Worm (Caenorhabditis elegans) whole organism, midembryonic: ENCODE data around the gene F34D10.8.

ENCODE experiments used
- T22C8.4 ChIP-seq: fragments of 200-800 bp; sonication (Bioruptor generic); IDR thresholded peaks from 2 replicates; pipeline ENCODE4 v1.3.6; 2022; ENCODE audit warnings: missing genetic modification characterization, missing compliant biosample characterization
- cog-1 ChIP-seq: sonication (generic microtip); optimal IDR thresholded peaks from 2 replicates; lab custom pipeline; 2016; ENCODE audit warnings: missing genetic modification characterization, missing compliant biosample characterization
- flt-1 ChIP-seq: fragments of 200-800 bp; sonication (Bioruptor generic); IDR thresholded peaks from 2 replicates; pipeline ENCODE4 v1.3.6; 2022; ENCODE audit warnings: missing genetic modification characterization, missing compliant biosample characterization
- klf-2 ChIP-seq: fragments of 200-800 bp; sonication (Bioruptor generic); conservative IDR thresholded peaks from 2 replicates; pipeline ENCODE4 v1.3.6; 2022; ENCODE audit warnings: missing genetic modification reagents, missing genetic modification characterization, missing compliant biosample characterization
- med-1 ChIP-seq: sonication (generic microtip); optimal IDR thresholded peaks from 2 replicates; lab custom pipeline; 2017; ENCODE audit warnings: missing genetic modification characterization, mild to moderate bottlenecking, missing compliant biosample characterization, antibody characterized with exemption, missing genetic modification reagents; ENCODE audit not compliant: insufficient read depth
- ref-1 ChIP-seq: fragments of 200-800 bp; sonication (Bioruptor generic); conservative IDR thresholded peaks from 2 replicates; pipeline ENCODE4 v1.3.6; 2022; ENCODE audit warnings: missing genetic modification reagents, missing genetic modification characterization, missing compliant biosample characterization
- tab-1 ChIP-seq: fragments of 200-800 bp; sonication (Bioruptor generic); IDR thresholded peaks from 2 replicates; pipeline ENCODE4 v1.3.6; 2022; ENCODE audit warnings: missing genetic modification characterization, missing compliant biosample characterization
- ztf-23 ChIP-seq: fragments of 200-800 bp; sonication (Bioruptor generic); IDR thresholded peaks from 2 replicates; pipeline ENCODE4 v1.3.6; 2022; ENCODE audit warnings: missing genetic modification reagents, missing genetic modification characterization, missing compliant biosample characterization
- ztf-29 ChIP-seq: fragments of 200-800 bp; sonication (Bioruptor generic); IDR thresholded peaks from 2 replicates; pipeline ENCODE4 v1.3.6; 2022; ENCODE audit warnings: missing genetic modification reagents, missing genetic modification characterization, missing compliant biosample characterization

F34D10.8 gene

DNA sequence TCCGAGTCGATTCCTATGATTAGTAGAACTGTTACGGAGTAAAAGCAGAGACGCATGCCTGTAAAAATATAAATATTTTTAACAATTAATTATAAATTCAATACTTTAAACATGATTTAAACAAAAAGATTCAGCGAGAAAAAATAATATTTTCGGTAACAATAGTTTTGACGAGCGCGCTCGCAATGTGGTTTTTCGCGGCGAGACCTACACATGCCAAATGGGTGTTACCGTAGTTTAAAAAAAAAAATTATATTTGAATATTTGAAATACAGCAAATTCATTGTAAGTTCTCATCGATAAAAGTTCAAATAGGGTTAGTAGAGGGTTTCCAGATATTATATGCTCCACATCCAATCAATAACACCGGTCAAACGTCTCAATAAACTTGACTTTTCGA lies 4.1 kb upstream of the F34D10.8 start, which contains the start of gene gldi-5:
TSS of gene gldi-5 (minus strand) at position 58 of the 400 bp plus-strand sequence.
- TF ChIP-seq flt-1 (GFP tag; lab: Robert Waterston, UW), result no peak
- no peak for TF ChIP-seq ztf-29
- no peak for TF ChIP-seq ref-1
- TF ChIP-seq med-1 (GFP tag; lab: Kevin White, UChicago), result no peak

DNA sequence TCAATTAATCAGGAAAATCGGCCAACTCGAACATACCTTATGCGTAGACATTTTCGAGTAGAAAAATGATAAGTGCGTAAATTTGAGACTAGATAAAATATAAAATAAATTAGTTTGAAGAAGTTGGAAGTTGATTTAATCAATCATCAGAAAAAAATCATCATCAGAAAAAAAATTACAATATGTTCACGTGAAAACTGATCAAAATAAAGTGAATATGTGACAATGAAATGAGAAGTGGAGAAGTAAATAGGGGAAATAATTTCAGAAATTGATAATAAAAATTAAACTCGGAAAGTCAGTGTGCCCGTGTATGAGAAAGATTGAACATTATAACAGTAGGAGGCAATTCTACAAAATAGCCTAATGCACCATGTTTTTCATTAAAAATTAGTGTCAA lies 1.1 kb upstream of the F34D10.8 start, which contains the start of gene F34D10.9:
TSS of gene F34D10.9 (minus strand) at position 101 of the 400 bp plus-strand sequence.
- no peak for TF ChIP-seq med-1 (GFP tag; lab: Kevin White, UChicago)
- TF ChIP-seq ztf-23, result no peak
- TF ChIP-seq flt-1 (GFP tag; lab: Robert Waterston, UW), result no peak

DNA sequence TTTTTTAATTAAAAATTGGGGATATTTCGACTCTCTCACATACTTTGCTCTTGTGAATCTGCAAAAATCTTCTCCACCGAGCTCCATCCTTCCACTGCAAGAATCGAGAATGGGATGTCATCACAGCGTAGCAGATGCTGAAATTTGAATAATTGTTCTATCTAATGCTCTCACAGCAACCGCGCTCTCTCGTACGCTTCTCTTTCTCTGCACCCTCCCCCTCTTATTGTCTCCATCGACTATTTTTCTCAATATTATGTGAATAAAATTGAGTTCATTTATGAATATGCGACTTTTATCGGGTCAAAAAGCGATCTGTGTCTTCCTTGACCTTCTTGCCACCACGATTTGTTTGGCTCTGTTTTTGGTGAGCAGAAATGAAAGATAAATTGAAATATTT lies 3.4 kb downstream of the F34D10.8 start, which contains the start of gene F34D10.3:
TSS of gene F34D10.3 (plus strand) at position 249 of the 400 bp plus-strand sequence.
- no peak for TF ChIP-seq cog-1 (tag; lab: Kevin White, UChicago)
- no peak for TF ChIP-seq T22C8.4
- TF ChIP-seq tab-1 (GFP tag; lab: Robert Waterston, UW), result no peak
- TF ChIP-seq ref-1, result no peak
- no peak for TF ChIP-seq klf-2 (GFP tag; lab: Robert Waterston, UW)
- no peak for TF ChIP-seq ztf-23
- TF ChIP-seq ztf-29, result no peak
- TF ChIP-seq med-1 (GFP tag; lab: Kevin White, UChicago), result no peak
- TF ChIP-seq flt-1 (GFP tag; lab: Robert Waterston, UW), result no peak

DNA sequence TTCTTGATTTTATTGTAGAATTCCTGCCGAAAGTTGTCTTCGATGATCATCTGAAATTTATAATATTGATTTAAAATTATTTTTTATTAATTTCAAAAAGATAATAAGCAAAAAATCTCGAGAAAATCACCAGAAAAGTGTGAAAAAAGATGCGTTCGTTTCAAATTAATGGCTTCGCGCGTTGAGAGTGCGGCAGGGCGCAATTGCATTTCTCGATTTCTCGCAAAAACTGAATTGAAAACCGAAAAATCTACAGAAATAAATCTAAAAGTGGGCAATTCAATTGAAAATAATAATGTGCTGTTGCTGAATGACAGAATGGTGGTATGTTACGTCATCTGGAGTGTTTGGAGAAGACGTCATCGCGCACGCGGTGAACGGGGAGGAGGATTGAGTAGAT lies 4.4 kb downstream of the F34D10.8 start, which contains the start of gene evl-18:
TSS of gene evl-18 (minus strand) at position 50 of the 400 bp plus-strand sequence.
- TF ChIP-seq T22C8.4, result no peak
- no peak for TF ChIP-seq med-1 (GFP tag; lab: Kevin White, UChicago)
- no peak for TF ChIP-seq tab-1 (GFP tag; lab: Robert Waterston, UW)
- TF ChIP-seq cog-1 (tag; lab: Kevin White, UChicago), result no peak
- no peak for TF ChIP-seq klf-2 (GFP tag; lab: Robert Waterston, UW)
- TF ChIP-seq ztf-23, result no peak
- no peak for TF ChIP-seq flt-1 (GFP tag; lab: Robert Waterston, UW)
- no peak for TF ChIP-seq ref-1
- no peak for TF ChIP-seq ztf-29

DNA sequence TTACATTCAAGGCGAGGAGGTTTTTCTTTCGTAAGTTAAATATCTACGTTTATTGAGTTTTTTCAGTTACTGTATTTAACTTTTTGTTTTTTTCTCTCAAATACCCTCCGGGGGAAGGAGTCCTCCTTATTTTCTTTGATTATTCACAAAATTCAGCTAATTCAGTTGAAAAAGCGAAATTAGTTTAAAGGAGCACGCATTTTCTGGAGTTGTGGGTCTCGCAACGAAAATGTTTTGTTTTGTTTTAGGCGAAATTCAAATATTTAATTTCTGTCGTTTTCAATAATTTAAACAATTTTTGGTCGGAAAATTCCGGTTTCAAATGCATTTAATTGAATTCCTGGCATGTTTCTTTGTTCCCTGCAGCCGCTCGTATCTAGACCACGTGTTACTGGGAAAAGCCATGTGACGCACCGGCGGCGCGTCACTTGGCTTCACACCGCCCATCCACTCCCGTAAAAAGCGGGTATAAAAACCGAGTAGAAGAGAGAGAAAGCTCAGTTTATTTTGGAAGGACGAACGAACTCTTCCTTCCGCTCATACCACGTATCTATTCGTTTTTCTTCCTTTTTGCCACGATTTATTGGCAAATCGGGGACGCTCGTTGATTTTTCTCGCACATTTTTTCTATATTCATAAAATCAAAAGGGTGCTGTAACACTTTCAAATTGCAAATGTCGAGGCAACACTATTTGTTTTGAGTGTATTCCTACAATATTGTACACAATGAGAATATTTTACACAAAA lies 5.1 kb downstream of the F34D10.8 start:
- TF ChIP-seq flt-1 (GFP tag; lab: Robert Waterston, UW) (no peak), ztf-29 (no peak), ref-1 (no peak), T22C8.4 (no peak), cog-1 (tag; lab: Kevin White, UChicago) (no peak)

DNA sequence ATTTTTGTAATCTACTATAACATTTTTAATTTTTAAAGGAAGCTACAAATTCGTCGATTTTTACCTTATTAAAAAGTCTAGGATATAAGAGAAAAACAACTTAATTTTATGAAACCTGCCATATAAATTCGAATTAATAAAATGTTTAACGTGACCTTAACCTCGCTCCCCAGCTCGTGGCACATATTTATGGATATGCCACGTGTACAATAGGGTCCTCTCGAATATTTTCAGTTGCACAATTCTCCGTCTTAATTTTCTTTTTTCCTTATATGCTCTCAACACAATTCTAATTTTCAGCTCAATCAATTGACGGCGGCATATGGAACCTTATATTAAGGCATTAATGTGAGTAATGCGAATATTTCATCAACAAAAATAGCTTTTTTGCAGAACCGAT lies 5.7 kb downstream of the F34D10.8 start, which contains the start of gene F34D10.4:
TSS of gene F34D10.4 (plus strand) at position 301 of the 400 bp plus-strand sequence.
- TF ChIP-seq flt-1 (GFP tag; lab: Robert Waterston, UW) (no peak), tab-1 (GFP tag; lab: Robert Waterston, UW) (no peak), ztf-29 (no peak)

DNA sequence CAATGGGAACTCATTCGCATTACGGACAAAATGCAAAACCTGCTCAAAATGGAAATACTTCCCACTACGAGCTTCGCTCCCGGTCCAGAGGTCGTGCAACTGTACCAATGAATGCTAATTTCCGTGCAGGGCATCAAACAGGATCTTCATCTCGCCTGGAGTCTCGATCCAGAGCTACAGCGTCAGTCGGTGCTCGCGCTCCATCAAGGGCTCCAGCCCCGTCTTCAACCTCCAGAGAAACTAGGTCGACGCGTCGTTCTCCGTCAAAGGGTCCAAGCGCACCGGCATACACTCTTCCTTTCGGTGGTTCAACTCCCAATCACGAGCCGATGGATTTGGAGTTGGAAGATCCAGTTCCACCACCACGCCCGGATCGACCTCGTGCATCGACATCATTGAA lies 7.2 kb downstream of the F34D10.8 start:
- no peak for TF ChIP-seq T22C8.4
- no peak for TF ChIP-seq ref-1
- no peak for TF ChIP-seq cog-1 (tag; lab: Kevin White, UChicago)
- TF ChIP-seq klf-2 (GFP tag; lab: Robert Waterston, UW), result no peak
- no peak for TF ChIP-seq ztf-23
- no peak for TF ChIP-seq flt-1 (GFP tag; lab: Robert Waterston, UW)
- no peak for TF ChIP-seq med-1 (GFP tag; lab: Kevin White, UChicago)
- TF ChIP-seq tab-1 (GFP tag; lab: Robert Waterston, UW), result no peak
- TF ChIP-seq ztf-29, result no peak

DNA sequence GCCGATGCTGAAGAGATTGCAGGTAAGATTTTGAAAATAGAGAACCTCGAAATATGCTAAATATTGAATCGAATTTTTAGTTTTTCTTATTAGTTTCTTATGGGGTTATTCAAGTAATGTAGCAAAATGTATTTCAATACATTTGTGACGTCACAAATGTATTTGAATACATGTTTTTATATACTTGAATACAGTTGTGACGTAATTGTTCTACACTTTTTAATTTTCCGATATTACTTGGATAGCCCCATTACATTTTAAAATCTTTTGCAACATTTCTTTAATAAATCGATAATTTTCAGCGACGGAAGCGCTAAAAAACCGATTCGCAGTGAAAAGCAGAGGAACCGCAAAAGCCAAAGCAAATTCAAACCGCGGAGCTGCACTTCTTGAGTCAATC lies 7.8 kb downstream of the F34D10.8 start:
- TF ChIP-seq flt-1 (GFP tag; lab: Robert Waterston, UW) (no peak), ztf-29 (no peak), tab-1 (GFP tag; lab: Robert Waterston, UW) (no peak), klf-2 (GFP tag; lab: Robert Waterston, UW) (no peak), ztf-23 (no peak), ref-1 (no peak), cog-1 (tag; lab: Kevin White, UChicago) (no peak), med-1 (GFP tag; lab: Kevin White, UChicago) (no peak), T22C8.4 (no peak)

DNA sequence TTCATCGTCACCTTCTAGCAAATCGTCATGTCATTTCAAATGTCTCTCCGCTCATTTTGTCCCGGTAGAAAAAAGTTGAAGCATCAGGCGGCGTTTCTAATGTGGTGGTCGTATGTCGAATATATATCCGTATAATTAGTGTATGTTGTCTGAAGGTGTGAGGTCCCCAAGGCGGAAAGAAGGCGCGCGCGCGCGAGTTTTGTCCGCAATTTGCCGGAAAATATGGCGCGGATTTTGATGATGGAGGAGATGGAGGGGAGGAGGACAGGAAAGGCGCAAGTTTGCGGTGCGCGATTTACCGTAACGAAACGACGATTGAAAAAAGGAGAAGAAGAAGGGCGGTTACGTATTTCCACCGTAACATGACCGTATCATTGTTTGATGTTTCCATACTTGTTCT lies 11.5 kb downstream of the F34D10.8 start:
- TF ChIP-seq T22C8.4 (no peak), ref-1 (no peak), cog-1 (tag; lab: Kevin White, UChicago) (no peak), klf-2 (GFP tag; lab: Robert Waterston, UW) (no peak), flt-1 (GFP tag; lab: Robert Waterston, UW) (no peak), med-1 (GFP tag; lab: Kevin White, UChicago) (no peak), tab-1 (GFP tag; lab: Robert Waterston, UW) (no peak), ztf-29 (no peak), ztf-23 (no peak)

DNA sequence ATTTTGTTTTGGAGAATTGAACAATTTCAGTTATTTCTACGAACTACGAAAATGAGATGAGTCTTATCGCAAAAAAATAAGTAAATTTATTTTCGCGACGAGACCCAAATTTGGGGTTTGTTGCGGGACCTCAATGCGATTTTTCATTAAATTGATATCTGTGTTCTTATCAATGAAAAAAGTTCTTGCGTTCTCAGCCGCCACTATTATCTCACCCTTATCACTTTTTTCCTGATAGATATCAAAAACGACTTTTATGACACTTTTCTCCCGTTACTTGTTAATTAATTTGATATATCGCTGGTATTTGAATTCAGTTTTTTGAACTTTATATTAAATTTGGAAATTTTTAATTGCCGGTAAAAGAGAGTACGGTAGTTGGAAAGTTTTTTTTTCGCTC lies 12.8 kb downstream of the F34D10.8 start:
- no peak for TF ChIP-seq cog-1 (tag; lab: Kevin White, UChicago)
- no peak for TF ChIP-seq klf-2 (GFP tag; lab: Robert Waterston, UW)
- no peak for TF ChIP-seq T22C8.4
- TF ChIP-seq flt-1 (GFP tag; lab: Robert Waterston, UW), result no peak
- no peak for TF ChIP-seq ztf-23
- TF ChIP-seq ztf-29, result no peak
- TF ChIP-seq med-1 (GFP tag; lab: Kevin White, UChicago), result no peak
- TF ChIP-seq ref-1, result no peak
- no peak for TF ChIP-seq tab-1 (GFP tag; lab: Robert Waterston, UW)
